Fruit fly (Drosophila melanogaster) whole organism, embryonic: ENCODE results near the gene Ctr9.
A peak's percentile ranks its signal among the peaks of the same experiment; 100 is the strongest.

ENCODE experiments used
- CG10366 ChIP-seq: fragments of 200-800 bp; sonication (Bioruptor generic); IDR thresholded peaks from 2 replicates; pipeline ENCODE4 v1.3.6; 2022; ENCODE audit warnings: missing biosample characterization, missing genetic modification characterization
- CG10431 ChIP-seq: fragments of 200-800 bp; sonication (Bioruptor generic); optimal IDR thresholded peaks from 3 replicates; lab custom pipeline; 2018; ENCODE audit warnings: missing biosample characterization, mild to moderate bottlenecking, missing genetic modification characterization
- CG12299 ChIP-seq: fragments of 200-800 bp; sonication (Bioruptor generic); optimal IDR thresholded peaks from 2 replicates; lab custom pipeline; 2018; ENCODE audit warnings: missing biosample characterization, mild to moderate bottlenecking, missing genetic modification characterization
- CG17328 ChIP-seq: fragments of 200-800 bp; sonication (Bioruptor generic); IDR thresholded peaks from 2 replicates; pipeline ENCODE4 v1.3.6; 2022; ENCODE audit warnings: missing biosample characterization, missing genetic modification characterization
- CG17829 ChIP-seq: fragments of 200-800 bp; optimal IDR thresholded peaks from 2 replicates; lab custom pipeline; 2019; ENCODE audit warnings: missing biosample characterization, mild to moderate bottlenecking, missing genetic modification characterization, moderate library complexity
- CG18476 ChIP-seq: fragments of 200-800 bp; sonication (Bioruptor generic); optimal IDR thresholded peaks from 2 replicates; lab custom pipeline; 2016; ENCODE audit warnings: missing biosample characterization, mild to moderate bottlenecking, missing genetic modification characterization
- CG2202 ChIP-seq: fragments of 200-800 bp; sonication (Bioruptor generic); optimal IDR thresholded peaks from 2 replicates; lab custom pipeline; 2018; ENCODE audit warnings: missing biosample characterization, mild to moderate bottlenecking, missing genetic modification characterization
- CG2875 ChIP-seq: fragments of 200-800 bp; sonication (Bioruptor generic); optimal IDR thresholded peaks from 2 replicates; lab custom pipeline; 2017; ENCODE audit warnings: missing biosample characterization, mild to moderate bottlenecking, missing genetic modification characterization, missing genetic modification reagents
- CG30431 ChIP-seq: fragments of 200-800 bp; sonication (Bioruptor generic); optimal IDR thresholded peaks from 2 replicates; lab custom pipeline; 2017; ENCODE audit warnings: missing biosample characterization, missing genetic modification characterization
- CG33557 ChIP-seq: fragments of 200-800 bp; sonication (Bioruptor generic); optimal IDR thresholded peaks from 2 replicates; lab custom pipeline; 2019; ENCODE audit warnings: missing biosample characterization, mild to moderate bottlenecking, missing genetic modification characterization, moderate library complexity
- CG34376 ChIP-seq: fragments of 200-800 bp; sonication (Bioruptor generic); optimal IDR thresholded peaks from 2 replicates; lab custom pipeline; 2018; ENCODE audit warnings: missing biosample characterization, mild to moderate bottlenecking, missing genetic modification characterization
- CG4820 ChIP-seq: fragments of 200-800 bp; sonication (Bioruptor generic); optimal IDR thresholded peaks from 3 replicates; lab custom pipeline; 2016; ENCODE audit warnings: missing biosample characterization, missing genetic modification characterization
- CG9727 ChIP-seq: fragments of 200-800 bp; sonication (Bioruptor generic); optimal IDR thresholded peaks from 3 replicates; lab custom pipeline; 2017; ENCODE audit warnings: missing biosample characterization, mild to moderate bottlenecking, missing genetic modification characterization
- CG9876 ChIP-seq: fragments of 200-800 bp; sonication (Bioruptor generic); optimal IDR thresholded peaks from 2 replicates; lab custom pipeline; 2016; ENCODE audit warnings: missing biosample characterization, missing genetic modification characterization
- Dad ChIP-seq: fragments of 200-800 bp; sonication (Bioruptor generic); optimal IDR thresholded peaks from 3 replicates; lab custom pipeline; 2016; ENCODE audit warnings: missing biosample characterization, missing genetic modification characterization
- Dbx ChIP-seq: fragments of 200-800 bp; sonication (Bioruptor generic); IDR thresholded peaks from 3 replicates; pipeline ENCODE4 v1.3.6; 2022; ENCODE audit warnings: missing biosample characterization, missing genetic modification characterization
- E2f1 ChIP-seq: fragments of 200-800 bp; sonication (Bioruptor generic); IDR thresholded peaks from 2 replicates; pipeline ENCODE4 v1.3.6; 2022; ENCODE audit warnings: missing biosample characterization, missing genetic modification characterization
- E2f2 ChIP-seq: fragments of 200-800 bp; sonication (Bioruptor generic); IDR thresholded peaks from 2 replicates; pipeline ENCODE4 v1.3.6; 2022; ENCODE audit warnings: missing biosample characterization, missing genetic modification characterization
- GATAe ChIP-seq: fragments of 200-800 bp; sonication (Bioruptor generic); conservative IDR thresholded peaks from 2 replicates; pipeline ENCODE4 v1.3.6; 2022; ENCODE audit warnings: missing biosample characterization, missing genetic modification characterization
- H15 ChIP-seq: fragments of 200-800 bp; sonication (Bioruptor generic); IDR thresholded peaks from 3 replicates; pipeline ENCODE4 v1.3.6; 2022; ENCODE audit warnings: missing biosample characterization, missing genetic modification characterization
- HLH54F ChIP-seq: fragments of 200-800 bp; sonication (Bioruptor generic); optimal IDR thresholded peaks from 3 replicates; lab custom pipeline; 2016; ENCODE audit warnings: missing biosample characterization, missing genetic modification characterization
- HLHmδ ChIP-seq: fragments of 200-800 bp; sonication (Bioruptor generic); optimal IDR thresholded peaks from 2 replicates; lab custom pipeline; 2018; ENCODE audit warnings: missing biosample characterization, mild to moderate bottlenecking, missing genetic modification characterization, moderate library complexity
- Hr3 ChIP-seq: fragments of 200-800 bp; sonication (Bioruptor generic); optimal IDR thresholded peaks from 3 replicates; lab custom pipeline; 2016; ENCODE audit warnings: missing biosample characterization, missing genetic modification characterization
- MBD-R2 ChIP-seq: fragments of 200-800 bp; sonication (Bioruptor generic); IDR thresholded peaks from 2 replicates; pipeline ENCODE4 v1.3.6; 2022; ENCODE audit warnings: missing biosample characterization, missing genetic modification characterization
- Neu2 ChIP-seq: fragments of 200-800 bp; sonication (Bioruptor generic); optimal IDR thresholded peaks from 3 replicates; lab custom pipeline; 2016; ENCODE audit warnings: missing biosample characterization, missing genetic modification characterization, borderline replicate concordance
- Oaz ChIP-seq: fragments of 200-800 bp; sonication (Bioruptor generic); IDR thresholded peaks from 2 replicates; pipeline ENCODE4 v1.3.6; 2022; ENCODE audit warnings: missing biosample characterization, missing genetic modification characterization
- Rfx ChIP-seq: fragments of 200-800 bp; sonication (Bioruptor generic); IDR thresholded peaks from 2 replicates; pipeline ENCODE4 v1.3.6; 2022; ENCODE audit warnings: missing biosample characterization, missing genetic modification characterization
- Sry-δ ChIP-seq: fragments of 200-800 bp; sonication (Bioruptor generic); optimal IDR thresholded peaks from 2 replicates; lab custom pipeline; 2016; ENCODE audit warnings: missing biosample characterization, missing genetic modification characterization
- Usf ChIP-seq: fragments of 200-800 bp; sonication (Bioruptor generic); optimal IDR thresholded peaks from 2 replicates; lab custom pipeline; 2017; ENCODE audit warnings: missing genotype, missing biosample characterization, missing genetic modification characterization
- Vsx1 ChIP-seq: fragments of 200-800 bp; sonication (Bioruptor generic); optimal IDR thresholded peaks from 2 replicates; lab custom pipeline; 2017; ENCODE audit warnings: missing biosample characterization, mild to moderate bottlenecking, missing genetic modification characterization, missing genetic modification reagents
- ase ChIP-seq: fragments of 200-800 bp; sonication (Bioruptor generic); IDR thresholded peaks from 3 replicates; pipeline ENCODE4 v1.3.6; 2022; ENCODE audit warnings: missing biosample characterization, missing genetic modification characterization
- bbx ChIP-seq: fragments of 200-800 bp; sonication (Bioruptor generic); IDR thresholded peaks from 2 replicates; pipeline ENCODE4 v1.3.6; 2022; ENCODE audit warnings: missing biosample characterization, missing genetic modification characterization; ENCODE audit not compliant: partially characterized antibody
- caup ChIP-seq: fragments of 200-800 bp; sonication (Bioruptor generic); optimal IDR thresholded peaks from 3 replicates; lab custom pipeline; 2017; ENCODE audit warnings: missing biosample characterization, mild to moderate bottlenecking, missing genetic modification characterization, moderate library complexity; ENCODE audit not compliant: severe bottlenecking
- chn ChIP-seq: fragments of 200-800 bp; sonication (Bioruptor generic); optimal IDR thresholded peaks from 2 replicates; lab custom pipeline; 2016; ENCODE audit warnings: missing biosample characterization, missing genetic modification characterization
- dpn ChIP-seq, 2 experiments: fragments of 200-800 bp; sonication (Bioruptor generic); optimal IDR thresholded peaks; 3 replicates each; lab custom pipeline; 2016; ENCODE audit warnings: missing biosample characterization in 2 of 2, missing genetic modification characterization in 2 of 2
- en ChIP-seq: fragments of 200-800 bp; sonication (Bioruptor generic); optimal IDR thresholded peaks from 2 replicates; lab custom pipeline; 2016; ENCODE audit warnings: missing biosample characterization, missing genetic modification characterization
- eve ChIP-seq, 2 experiments: fragments of >200 bp; optimal IDR thresholded peaks; 2 replicates each; lab custom pipeline; 2017; ENCODE audit warnings: missing biosample characterization in 2 of 2, missing genetic modification characterization in 2 of 2
- eyg ChIP-seq: fragments of 200-800 bp; sonication (Bioruptor generic); optimal IDR thresholded peaks from 3 replicates; lab custom pipeline; 2016; ENCODE audit warnings: missing biosample characterization, missing genetic modification characterization
- fd64A ChIP-seq: fragments of 200-800 bp; sonication (Bioruptor generic); optimal IDR thresholded peaks from 3 replicates; lab custom pipeline; 2018; ENCODE audit warnings: missing biosample characterization, mild to moderate bottlenecking, missing genetic modification characterization
- gro ChIP-seq: fragments of 200-800 bp; sonication (Bioruptor generic); optimal IDR thresholded peaks from 2 replicates; lab custom pipeline; 2016; ENCODE audit warnings: missing biosample characterization, missing genetic modification characterization
- hkb ChIP-seq, 2 experiments: fragments of 200-800 bp in 1 of 2; fragments of >200 bp in 1 of 2; sonication (Bioruptor generic) in 1 of 2; IDR thresholded peaks in 1 of 2; optimal IDR thresholded peaks in 1 of 2; 2 replicates each; pipeline versions ENCODE4 v1.3.6 to Lab custom; 2017 to 2022; ENCODE audit warnings: missing biosample characterization in 1 of 2, missing genetic modification characterization in 1 of 2
- jigr1 ChIP-seq: fragments of 200-800 bp; sonication (Bioruptor generic); IDR thresholded peaks from 3 replicates; pipeline ENCODE4 v1.3.6; 2022; ENCODE audit warnings: missing biosample characterization, missing genetic modification characterization
- jing ChIP-seq: fragments of 200-800 bp; sonication (Bioruptor generic); optimal IDR thresholded peaks from 2 replicates; lab custom pipeline; 2018; ENCODE audit warnings: missing biosample characterization, mild to moderate bottlenecking, missing genetic modification characterization
- kah ChIP-seq: fragments of 200-800 bp; sonication (Bioruptor generic); optimal IDR thresholded peaks from 2 replicates; lab custom pipeline; 2018; ENCODE audit warnings: missing biosample characterization, mild to moderate bottlenecking, missing genetic modification characterization
- lab ChIP-seq: fragments of 200-800 bp; sonication (Bioruptor generic); optimal IDR thresholded peaks from 3 replicates; lab custom pipeline; 2017; ENCODE audit warnings: missing biosample characterization, missing genetic modification characterization, mild to moderate bottlenecking, moderate library complexity, missing genetic modification reagents
- org-1 ChIP-seq: fragments of 200-800 bp; sonication (Bioruptor generic); optimal IDR thresholded peaks from 2 replicates; lab custom pipeline; 2017; ENCODE audit warnings: missing biosample characterization, missing genetic modification characterization
- rib ChIP-seq: fragments of 200-800 bp; sonication (Bioruptor generic); IDR thresholded peaks from 2 replicates; pipeline ENCODE4 v1.3.6; 2022; ENCODE audit warnings: missing biosample characterization, missing genetic modification characterization
- sima ChIP-seq: fragments of 200-800 bp; sonication (Bioruptor generic); optimal IDR thresholded peaks from 2 replicates; lab custom pipeline; 2016; ENCODE audit warnings: missing biosample characterization, missing genetic modification characterization
- tll ChIP-seq, 2 experiments: fragments of 200-800 bp in 1 of 2; fragments of >200 bp in 1 of 2; sonication (Bioruptor generic) in 1 of 2; optimal IDR thresholded peaks; 2 replicates each; lab custom pipeline; 2017 to 2019; ENCODE audit warnings: missing biosample characterization in 2 of 2, missing genetic modification characterization in 2 of 2, mild to moderate bottlenecking in 1 of 2, moderate library complexity in 1 of 2
- toy ChIP-seq: fragments of 200-800 bp; sonication (Bioruptor generic); IDR thresholded peaks from 2 replicates; pipeline ENCODE4 v1.3.6; 2022; ENCODE audit warnings: missing biosample characterization, missing genetic modification characterization
- trh ChIP-seq: fragments of 200-800 bp; sonication (Bioruptor generic); optimal IDR thresholded peaks from 2 replicates; lab custom pipeline; 2016; ENCODE audit warnings: missing biosample characterization, missing genetic modification characterization

The Ctr9 gene

DNA sequence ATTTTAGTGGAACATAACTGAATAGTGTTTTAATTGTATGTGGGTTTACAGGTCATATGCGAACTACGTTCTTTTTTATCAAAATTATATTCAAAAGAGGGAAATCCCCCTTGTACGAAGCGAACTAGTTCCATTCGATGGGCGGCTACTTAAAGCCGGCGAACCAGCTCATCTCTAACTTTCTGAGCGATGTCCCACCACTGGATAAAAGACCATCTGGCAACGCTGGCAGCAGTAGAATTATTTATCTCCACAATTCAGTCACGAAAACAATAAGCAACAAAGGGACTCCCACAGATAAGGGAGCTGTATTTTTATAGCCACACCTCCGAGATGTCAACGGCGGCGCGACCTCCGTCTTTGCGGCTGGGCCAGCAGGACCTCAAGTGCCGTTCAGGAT lies 11.3 kb upstream of the Ctr9 start, which contains the start of gene Rabex-5 (continued):
- TF ChIP-seq CG34376 (GFP tag; lab: Kevin White, UChicago) (peak; percentile 34), Hr3 (GFP tag; lab: Kevin White, UChicago) (peak; percentile 22), CG18476 (no peak), E2f2 (GFP tag; lab: Robert Waterston, UW) (peak; percentile 74), gro (GFP tag; lab: Kevin White, UChicago) (no peak), CG9727 (GFP tag; lab: Kevin White, UChicago) (no peak), eyg (GFP tag; lab: Kevin White, UChicago) (no peak), rib (no peak), tll (GFP tag; optimal IDR thresholded peaks at IDR 0.05; lab: Kevin White, UChicago) (no peak), CG4820 (no peak), Dbx (GFP tag; lab: Robert Waterston, UW) (peak; percentile 46; the same call in 2 of the 3 replicates), CG17328 (GFP tag; lab: Robert Waterston, UW) (no peak), fd64A (no peak), Usf (GFP tag; lab: Kevin White, UChicago) (no peak), CG33557 (GFP tag; lab: Kevin White, UChicago) (no peak), toy (GFP tag; lab: Robert Waterston, UW) (no peak), kah (GFP tag; lab: Kevin White, UChicago) (no peak), chn (GFP tag; lab: Kevin White, UChicago) (peak; percentile 37), jigr1 (no peak), Rfx (GFP tag; lab: Robert Waterston, UW) (peak; percentile 63), CG10431 (GFP tag; lab: Kevin White, UChicago) (no peak), CG10366 (GFP tag; lab: Robert Waterston, UW) (peak; percentile 22; the same call in 1 of the 2 replicates), Oaz (GFP tag; lab: Robert Waterston, UW) (no peak), Neu2 (no peak), org-1 (GFP tag; lab: Kevin White, UChicago) (no peak), Vsx1 (GFP tag; lab: Kevin White, UChicago) (no peak), HLHmδ (GFP tag; lab: Kevin White, UChicago) (no peak), sima (GFP tag; lab: Kevin White, UChicago) (no peak), caup (GFP tag; lab: Kevin White, UChicago) (no peak), CG17829 (tag; lab: Kevin White, UChicago) (peak; percentile 48), jing (GFP tag; lab: Kevin White, UChicago) (no peak), lab (GFP tag; lab: Kevin White, UChicago) (no peak), bbx (GFP tag; lab: Robert Waterston, UW) (peak; percentile 89), dpn (GFP tag; optimal IDR thresholded peaks at IDR 0.05; lab: Kevin White, UChicago) (peak; percentile 26 to 37), en (GFP tag; lab: Kevin White, UChicago) (no peak), CG9876 (GFP tag; lab: Kevin White, UChicago) (peak; percentile 17), CG12299 (tag; lab: Kevin White, UChicago) (no peak), HLH54F (GFP tag; lab: Kevin White, UChicago) (peak; percentile 16), MBD-R2 (GFP tag; lab: Robert Waterston, UW) (peak; percentile 97), E2f1 (GFP tag; lab: Robert Waterston, UW) (no peak), GATAe (no peak), trh (GFP tag; lab: Kevin White, UChicago) (no peak), ase (no peak), CG2875 (GFP tag; lab: Kevin White, UChicago) (no peak), Sry-δ (GFP tag; lab: Kevin White, UChicago) (peak; percentile 97), H15 (0 out of 3 replicates have a peak, but pooled peaks have one; percentile 18), Dad (GFP tag; lab: Kevin White, UChicago) (no peak), eve (GFP tag; optimal IDR thresholded peaks at IDR 0.05; lab: Kevin White, UChicago) (no peak), CG2202 (no peak), hkb (optimal IDR thresholded peaks at IDR 0.05; lab: Kevin White, UChicago) (no peak), hkb (GFP tag; IDR thresholded peaks at IDR 0.05; lab: Robert Waterston, UW) (no peak), CG30431 (GFP tag; lab: Kevin White, UChicago) (no peak)
